Worm (Caenorhabditis elegans): ENCODE results near the gene BE10.1.

ce11 chrIII:12819909-12820308 lies 30.6 kb upstream of the BE10.1 start, which contains the start of the genes Y37D8A.2 and Y37D8A.25:
- no peak for TF ChIP-seq efl-1 (GFP tag; optimal IDR thresholded peaks at IDR 0.05)
- no peak for TF ChIP-seq let-526 (GFP tag; IDR thresholded peaks at IDR 0.05)
- TF ChIP-seq somi-1 (GFP tag; optimal IDR thresholded peaks at IDR 0.05) = no peak
- no peak for TF ChIP-seq madf-10 (tag; optimal IDR thresholded peaks at IDR 0.05)
